ENCODE assay signal across 2 worm cellular contexts in genomic region chrV:12111452-12111851, ce11.
TF ChIP-seq lines count a peak whose summit lies in the region.

TSS of gene lhpp-1 (minus strand) at chrV:12111805.

TF ChIP-seq in whole organism, L1 larva, 84 proteins besides CTCF, POLR2A, EP300 and RAD21 (continued from another document):
- TF ChIP-seq mdl-1 (tag; optimal IDR thresholded peaks at IDR 0.05; lab: Kevin White, UChicago): peak in 1 of 2 experiments; percentile 14
- TF ChIP-seq nhr-90 (tag; optimal IDR thresholded peaks at IDR 0.05; lab: Kevin White, UChicago; ENCODE audit: poor library complexity): no peak
- TF ChIP-seq lsy-2 (tag; optimal IDR thresholded peaks at IDR 0.05; lab: Kevin White, UChicago): peak in 1 of 2 experiments; percentile 20
- TF ChIP-seq efl-1 (optimal IDR thresholded peaks at IDR 0.05; lab: Kevin White, UChicago): peak in 1 of 2 experiments; percentile 30
- TF ChIP-seq efl-1 (GFP tag; optimal IDR thresholded peaks at IDR 0.05 in 1 of 2; lab: Kevin White, UChicago): peak; percentile 34 to 93
- TF ChIP-seq snu-23 (GFP tag; optimal IDR thresholded peaks at IDR 0.05; lab: Kevin White, UChicago): peak; percentile 6
- TF ChIP-seq lir-3 (tag; optimal IDR thresholded peaks at IDR 0.05; lab: Kevin White, UChicago; ENCODE audit: poor library complexity): no peak
- no peak for TF ChIP-seq zag-1 (tag; optimal IDR thresholded peaks at IDR 0.05; lab: Kevin White, UChicago)

TF ChIP-seq in whole organism, L4 larva, 104 proteins besides CTCF, POLR2A, EP300 and RAD21 (continued from another document):
- TF ChIP-seq mxl-3 (GFP tag; optimal IDR thresholded peaks at IDR 0.05; lab: Kevin White, UChicago) (no peak), dmd-6 (GFP tag; IDR thresholded peaks at IDR 0.05; lab: Robert Waterston, UW) (no peak)
